Worm (Caenorhabditis elegans) whole organism, L4 larva: ENCODE data around the gene E02H4.4.

Experiments
- F37D6.2 ChIP-seq: sonication (generic microtip); optimal IDR thresholded peaks from 2 replicates; lab custom pipeline; 2016; ENCODE audit warnings: mild to moderate bottlenecking, missing genetic modification characterization, missing compliant biosample characterization
- ama-1 ChIP-seq: fragments of 150-350 bp; optimal IDR thresholded peaks from 2 replicates; lab custom pipeline; 2014; ENCODE audit warnings: inconsistent platforms, mixed read lengths

DNA sequence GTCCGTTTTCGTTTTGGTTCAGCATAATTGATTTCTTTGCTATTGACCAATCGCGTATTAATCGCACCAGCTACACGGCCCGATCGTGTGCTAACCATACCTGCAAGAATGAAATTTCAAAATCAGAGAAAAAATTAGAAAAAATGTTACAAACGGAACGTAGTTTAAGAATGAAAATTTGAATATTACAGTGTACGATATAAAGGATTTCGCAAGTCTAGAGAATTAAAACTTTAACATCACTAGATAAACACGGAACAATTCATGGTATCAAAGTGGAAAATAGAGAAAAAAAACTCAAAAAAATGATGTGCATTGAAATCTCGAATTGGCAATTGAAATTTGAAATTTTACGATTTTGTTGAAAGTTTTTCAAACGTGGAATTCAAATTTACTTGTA, 38.8 kb downstream of the E02H4.4 start, which contains the start of gene madd-3:
- no peak for TF ChIP-seq ama-1
- no peak for TF ChIP-seq F37D6.2 (tag; lab: Kevin White, UChicago)
